Fruit fly (Drosophila melanogaster): ENCODE measurements around the gene eff.

The eff gene

DNA sequence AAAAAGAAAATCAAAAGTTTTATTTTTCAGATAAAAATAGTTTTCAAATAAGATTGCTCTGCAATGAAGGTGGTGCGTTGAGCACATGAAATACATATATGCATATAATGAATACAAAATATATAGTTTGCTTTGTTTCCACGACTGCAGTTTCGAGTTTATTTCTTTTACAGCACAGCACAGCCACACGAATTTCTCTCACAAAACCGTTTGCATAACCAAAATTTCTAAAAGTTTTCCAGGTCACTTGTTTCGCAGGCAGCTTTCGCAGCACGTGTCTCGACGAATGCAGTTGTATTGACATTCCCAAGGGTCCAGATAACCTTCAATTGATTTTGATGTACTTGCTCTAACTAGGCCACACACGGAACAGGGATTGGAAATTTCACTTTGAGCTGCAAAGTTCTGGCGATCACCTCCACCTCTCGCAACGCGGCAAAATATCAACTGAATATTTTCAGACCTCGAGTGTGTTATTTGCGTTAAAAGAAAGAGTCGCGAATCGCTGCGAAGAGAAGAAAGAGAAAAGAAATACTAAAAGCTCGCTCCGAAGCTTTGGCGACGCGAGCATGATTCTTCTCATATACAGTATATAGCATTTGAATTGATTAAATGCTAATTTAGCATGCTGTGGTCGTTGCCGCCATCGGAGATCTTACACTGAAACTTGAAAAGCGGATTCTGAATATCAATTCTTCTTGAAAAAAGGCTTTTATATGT, 9.9 kb downstream of the eff start, which contains the start of gene CG7530 (continued):
- TF ChIP-seq MESR4 (GFP tag; optimal IDR thresholded peaks at IDR 0.05) (no peak), CG6791 (GFP tag; IDR thresholded peaks at IDR 0.05; ENCODE audit: partially characterized antibody) (no peak), Lhr (GFP tag; optimal IDR thresholded peaks at IDR 0.05) (no peak), Dip3 (GFP tag; optimal IDR thresholded peaks at IDR 0.05) (no peak), CG30020 (tag; optimal IDR thresholded peaks at IDR 0.05) (no peak), CG5245 (GFP tag; optimal IDR thresholded peaks at IDR 0.05) (no peak), ttk (GFP tag; IDR thresholded peaks at IDR 0.05) (no peak), yki (optimal IDR thresholded peaks at IDR 0.05) (no peak), trh (GFP tag; optimal IDR thresholded peaks at IDR 0.05) (no peak), CG3995 (GFP tag; optimal IDR thresholded peaks at IDR 0.05) (no peak), CG4282 (GFP tag; optimal IDR thresholded peaks at IDR 0.05) (no peak), GATAe (GFP tag; conservative IDR thresholded peaks at IDR 0.05) (no peak), salm (tag; optimal IDR thresholded peaks at IDR 0.05) (no peak), CG10565 (GFP tag; optimal IDR thresholded peaks at IDR 0.05) (no peak), cas (GFP tag; IDR thresholded peaks at IDR 0.05) (no peak), CG7963 (GFP tag; IDR thresholded peaks at IDR 0.05; ENCODE audit: partially characterized antibody) (no peak), CG11247 (GFP tag; IDR thresholded peaks at IDR 0.05) (no peak), Pdp1 (GFP tag; optimal IDR thresholded peaks at IDR 0.05) (peak in 1 of 2 experiments; percentile 91), repo (GFP tag; optimal IDR thresholded peaks at IDR 0.05) (no peak), CG8478 (optimal IDR thresholded peaks at IDR 0.05) (no peak), Optix (GFP tag; IDR thresholded peaks at IDR 0.05) (no peak), CG43689 (GFP tag; IDR thresholded peaks at IDR 0.05) (no peak), BEAF-32 (GFP tag; optimal IDR thresholded peaks at IDR 0.05) (no peak), CG4360 (GFP tag; IDR thresholded peaks at IDR 0.05) (no peak), NFAT (GFP tag; IDR thresholded peaks at IDR 0.05) (no peak), Dp (GFP tag; optimal IDR thresholded peaks at IDR 0.05) (no peak), ase (GFP tag; IDR thresholded peaks at IDR 0.05) (no peak), eyg (GFP tag; optimal IDR thresholded peaks at IDR 0.05) (no peak), Mes4 (GFP tag; optimal IDR thresholded peaks at IDR 0.05) (no peak), hb (GFP tag; IDR thresholded peaks at IDR 0.05; ENCODE audit: partially characterized antibody) (no peak), pum (GFP tag; optimal IDR thresholded peaks at IDR 0.05) (no peak), Med (GFP tag) (peak; percentile 81), cwo (GFP tag; optimal IDR thresholded peaks at IDR 0.05) (peak; percentile 59), CG13894 (tag; optimal IDR thresholded peaks at IDR 0.05) (no peak), CG34422 (GFP tag; IDR thresholded peaks at IDR 0.05) (no peak), CG9609 (GFP tag; optimal IDR thresholded peaks at IDR 0.05) (no peak), CG12071 (GFP tag; optimal IDR thresholded peaks at IDR 0.05) (no peak), aop (GFP tag; IDR thresholded peaks at IDR 0.05) (no peak), Hsf (GFP tag; optimal IDR thresholded peaks at IDR 0.05) (no peak), CG12155 (GFP tag; optimal IDR thresholded peaks at IDR 0.05) (no peak), CG11696 (GFP tag; IDR thresholded peaks at IDR 0.05) (0 out of 2 replicates have a peak, but pooled peaks have one; percentile 49), CG17361 (GFP tag; IDR thresholded peaks at IDR 0.05) (no peak), stwl (tag; optimal IDR thresholded peaks at IDR 0.05) (no peak), nom (GFP tag; optimal IDR thresholded peaks at IDR 0.05) (no peak), CG18011 (GFP tag; optimal IDR thresholded peaks at IDR 0.05) (no peak), CG1603 (tag; optimal IDR thresholded peaks at IDR 0.05) (no peak), HLHmδ (GFP tag; optimal IDR thresholded peaks at IDR 0.05) (no peak), Hand (GFP tag; optimal IDR thresholded peaks at IDR 0.05) (no peak), Tbp (GFP tag; optimal IDR thresholded peaks at IDR 0.05) (no peak), CG14860 (GFP tag; IDR thresholded peaks at IDR 0.05; ENCODE audit: partially characterized antibody) (no peak), Abd-B (GFP tag; optimal IDR thresholded peaks at IDR 0.05) (no peak)

Data from whole organism, embryonic.